Worm (Caenorhabditis elegans) whole organism, L1 larva: ENCODE results near the gene T01B7.9.

Experiments
- C16A3.4 ChIP-seq: fragments of 150-350 bp; optimal IDR thresholded peaks from 2 replicates; lab custom pipeline; 2014; ENCODE audit warnings: missing biosample characterization, missing genetic modification characterization
- aly-2 ChIP-seq: fragments of 150-350 bp; optimal IDR thresholded peaks from 2 replicates; lab custom pipeline; 2014; ENCODE audit warnings: missing biosample characterization, missing genetic modification characterization
- elt-2 ChIP-seq: sonication (generic microtip); optimal IDR thresholded peaks from 2 replicates; lab custom pipeline; 2016; ENCODE audit warnings: missing genetic modification characterization, mild to moderate bottlenecking, inconsistent platforms, missing compliant biosample characterization, missing genetic modification reagents
- lsy-2 ChIP-seq, 2 experiments: fragments of 150-350 bp; optimal IDR thresholded peaks; 2 replicates each; lab custom pipeline; 2014; ENCODE audit warnings: missing biosample characterization in 2 of 2, missing genetic modification characterization in 2 of 2
- zag-1 ChIP-seq: fragments of 150-350 bp; optimal IDR thresholded peaks from 2 replicates; lab custom pipeline; 2014; ENCODE audit warnings: missing biosample characterization, missing genetic modification characterization

- no peak for TF ChIP-seq elt-2
- no peak for TF ChIP-seq aly-2
- TF ChIP-seq zag-1 (tag; lab: Kevin White, UChicago) = no peak
- no peak for TF ChIP-seq lsy-2 (tag; optimal IDR thresholded peaks at IDR 0.05; lab: Kevin White, UChicago)
- no peak for TF ChIP-seq C16A3.4 (tag; lab: Kevin White, UChicago)
Observed at ce11 chrII:8726700-8727099, at the start of gene T01B7.9.
